Worm (Caenorhabditis elegans) whole organism, L3 larva: ENCODE results near the gene sgk-1.

ENCODE experiments used
- R02D3.7 ChIP-seq: fragments of 150-350 bp; optimal IDR thresholded peaks from 2 replicates; lab custom pipeline; 2014; ENCODE audit warnings: missing biosample characterization, missing genetic modification characterization
- aly-2 ChIP-seq: fragments of 150-350 bp; optimal IDR thresholded peaks from 2 replicates; lab custom pipeline; 2014; ENCODE audit warnings: missing biosample characterization, missing genetic modification characterization
- ceh-16 ChIP-seq: sonication (generic microtip); optimal IDR thresholded peaks from 2 replicates; lab custom pipeline; 2017; ENCODE audit warnings: missing biosample characterization, missing genetic modification characterization
- ceh-28 ChIP-seq: fragments of 150-350 bp; optimal IDR thresholded peaks from 2 replicates; lab custom pipeline; 2014; ENCODE audit warnings: missing biosample characterization, missing genetic modification reagents, missing genetic modification characterization
- ceh-9 ChIP-seq: sonication (generic microtip); optimal IDR thresholded peaks from 2 replicates; lab custom pipeline; 2018; ENCODE audit warnings: missing biosample characterization, missing genetic modification characterization
- egl-27 ChIP-seq: sonication (generic microtip); optimal IDR thresholded peaks from 4 replicates; lab custom pipeline; 2017; ENCODE audit warnings: missing biosample characterization, missing genetic modification reagents, missing genetic modification characterization
- egl-5 ChIP-seq: fragments of 150-350 bp; optimal IDR thresholded peaks from 2 replicates; lab custom pipeline; 2017; ENCODE audit warnings: missing biosample characterization, missing genetic modification reagents, missing genetic modification characterization, inconsistent platforms
- elt-1 ChIP-seq: fragments of 150-350 bp; optimal IDR thresholded peaks from 2 replicates; lab custom pipeline; 2014; ENCODE audit warnings: missing biosample characterization, missing genetic modification characterization
- elt-2 ChIP-seq: sonication (generic microtip); optimal IDR thresholded peaks from 2 replicates; lab custom pipeline; 2016; ENCODE audit warnings: missing genetic modification reagents, mild to moderate bottlenecking, missing genetic modification characterization, missing compliant biosample characterization
- elt-3 ChIP-seq, 3 experiments: fragments of 150-350 bp in 1 of 3; sonication (generic microtip) in 2 of 3; optimal IDR thresholded peaks; 2 replicates in 2 of 3; 4 replicates in 1 of 3; lab custom pipeline; 2014 to 2017; ENCODE audit warnings: missing biosample characterization in 3 of 3, missing genetic modification characterization in 3 of 3
- eor-1 ChIP-seq, 2 experiments: fragments of 150-350 bp; optimal IDR thresholded peaks; 2 replicates each; lab custom pipeline; 2014 to 2018; ENCODE audit warnings: missing biosample characterization in 2 of 2, missing genetic modification characterization in 2 of 2
- fkh-10 ChIP-seq: sonication (generic microtip); optimal IDR thresholded peaks from 2 replicates; lab custom pipeline; 2017; ENCODE audit warnings: missing biosample characterization, missing genetic modification reagents, missing genetic modification characterization
- fkh-2 ChIP-seq: fragments of 150-350 bp; optimal IDR thresholded peaks from 2 replicates; lab custom pipeline; 2014; ENCODE audit warnings: missing biosample characterization, missing genetic modification reagents, missing genetic modification characterization
- fos-1 ChIP-seq: fragments of 150-350 bp; optimal IDR thresholded peaks from 2 replicates; lab custom pipeline; 2014; ENCODE audit warnings: missing biosample characterization, missing genetic modification characterization
- hmg-11 ChIP-seq: sonication (generic microtip); optimal IDR thresholded peaks from 2 replicates; lab custom pipeline; 2016; ENCODE audit warnings: missing genetic modification characterization, missing compliant biosample characterization
- jun-1 ChIP-seq: fragments of 150-350 bp; optimal IDR thresholded peaks from 2 replicates; lab custom pipeline; 2014; ENCODE audit warnings: missing biosample characterization, missing genetic modification reagents, missing genetic modification characterization
- lin-15B ChIP-seq: fragments of 150-350 bp; optimal IDR thresholded peaks from 2 replicates; lab custom pipeline; 2014; ENCODE audit warnings: missing biosample characterization, missing genetic modification characterization
- lin-39 ChIP-seq: fragments of 150-350 bp; optimal IDR thresholded peaks from 2 replicates; lab custom pipeline; 2018; ENCODE audit warnings: missing biosample characterization, missing genetic modification reagents, missing genetic modification characterization
- lsy-12 ChIP-seq: sonication (generic microtip); optimal IDR thresholded peaks from 2 replicates; lab custom pipeline; 2016; ENCODE audit warnings: mild to moderate bottlenecking, missing genetic modification characterization, missing compliant biosample characterization
- mdl-1 ChIP-seq: fragments of 150-350 bp; optimal IDR thresholded peaks from 2 replicates; lab custom pipeline; 2014; ENCODE audit warnings: missing biosample characterization, missing genetic modification characterization
- mml-1 ChIP-seq: fragments of 150-350 bp; sonication (generic microtip); optimal IDR thresholded peaks from 3 replicates; lab custom pipeline; 2014; ENCODE audit warnings: missing biosample characterization, missing genetic modification characterization
- nfya-1 ChIP-seq: sonication (generic microtip); optimal IDR thresholded peaks from 2 replicates; lab custom pipeline; 2017; ENCODE audit warnings: missing genetic modification characterization, mild to moderate bottlenecking, missing compliant biosample characterization, antibody characterized with exemption, moderate library complexity; ENCODE audit not compliant: insufficient read depth
- nhr-12 ChIP-seq: fragments of 150-350 bp; optimal IDR thresholded peaks from 2 replicates; lab custom pipeline; 2014; ENCODE audit warnings: missing biosample characterization, missing genetic modification characterization
- nhr-23 ChIP-seq: fragments of 150-350 bp; optimal IDR thresholded peaks from 2 replicates; lab custom pipeline; 2014; ENCODE audit warnings: missing biosample characterization, missing genetic modification reagents, missing genetic modification characterization
- nhr-237 ChIP-seq: fragments of 150-350 bp; optimal IDR thresholded peaks from 2 replicates; lab custom pipeline; 2014; ENCODE audit warnings: missing biosample characterization, missing genetic modification characterization
- nhr-28 ChIP-seq: fragments of 150-350 bp; optimal IDR thresholded peaks from 2 replicates; lab custom pipeline; 2014; ENCODE audit warnings: missing biosample characterization, missing genetic modification characterization
- nhr-43 ChIP-seq: sonication (generic microtip); optimal IDR thresholded peaks from 2 replicates; lab custom pipeline; 2016; ENCODE audit warnings: mild to moderate bottlenecking, missing genetic modification characterization, missing compliant biosample characterization; ENCODE audit not compliant: poor library complexity, severe bottlenecking
- nhr-67 ChIP-seq: fragments of 150-350 bp; optimal IDR thresholded peaks from 2 replicates; lab custom pipeline; 2014; ENCODE audit warnings: missing biosample characterization, missing genetic modification characterization
- nhr-76 ChIP-seq: fragments of 150-350 bp; sonication (generic microtip); optimal IDR thresholded peaks from 5 replicates; lab custom pipeline; 2014; ENCODE audit warnings: missing biosample characterization, missing genetic modification characterization
- nhr-77 ChIP-seq: fragments of 150-350 bp; optimal IDR thresholded peaks from 2 replicates; lab custom pipeline; 2014; ENCODE audit warnings: missing biosample characterization, missing genetic modification characterization
- pqm-1 ChIP-seq: fragments of 150-350 bp; optimal IDR thresholded peaks from 2 replicates; lab custom pipeline; 2017; ENCODE audit warnings: missing biosample characterization, missing genetic modification characterization, inconsistent platforms
- sea-2 ChIP-seq: fragments of 150-350 bp; sonication (generic microtip); optimal IDR thresholded peaks from 4 replicates; lab custom pipeline; 2014; ENCODE audit warnings: missing biosample characterization, missing genetic modification reagents, missing genetic modification characterization
- skn-1 ChIP-seq: fragments of 150-350 bp; optimal IDR thresholded peaks from 2 replicates; lab custom pipeline; 2014; ENCODE audit warnings: missing biosample characterization, missing genetic modification characterization
- tbx-2 ChIP-seq: sonication (generic microtip); optimal IDR thresholded peaks from 2 replicates; lab custom pipeline; 2016; ENCODE audit warnings: mild to moderate bottlenecking, missing genetic modification characterization, missing compliant biosample characterization
- unc-39 ChIP-seq: sonication (generic microtip); optimal IDR thresholded peaks from 4 replicates; lab custom pipeline; 2017; ENCODE audit warnings: missing biosample characterization, missing genetic modification characterization
- unc-62 ChIP-seq: fragments of 150-350 bp; sonication (generic microtip); optimal IDR thresholded peaks from 4 replicates; lab custom pipeline; 2014; ENCODE audit warnings: missing biosample characterization, missing genetic modification reagents, missing genetic modification characterization
- zag-1 ChIP-seq: fragments of 150-350 bp; optimal IDR thresholded peaks from 2 replicates; lab custom pipeline; 2014; ENCODE audit warnings: missing biosample characterization, missing genetic modification characterization

Gene sgk-1

DNA sequence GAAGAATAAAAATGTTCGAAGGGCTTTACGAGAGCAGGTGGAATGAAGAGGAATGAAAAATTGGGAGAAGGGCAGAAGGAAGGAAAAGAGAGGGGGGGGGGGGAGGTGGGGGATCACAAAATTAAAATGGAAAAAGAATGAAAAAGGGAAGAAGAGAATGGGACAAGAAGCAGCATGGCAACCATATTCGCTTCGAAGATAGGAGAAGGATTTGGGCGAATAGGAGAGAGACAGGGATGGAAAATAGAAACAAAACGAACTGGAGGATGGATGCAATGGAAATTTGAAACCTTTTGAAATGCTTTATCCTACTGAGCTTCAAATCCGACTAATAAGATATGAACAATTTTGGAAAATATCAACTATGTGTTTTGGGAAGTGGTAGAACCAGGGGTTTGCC is 11.2 kb downstream of the sgk-1 start, which contains the start of gene W10G6.6:
Gene W10G6.6, minus strand, starts transcription at position 101 of the 400 bp plus-strand sequence.
- TF ChIP-seq ceh-9 (tag; lab: Kevin White, UChicago) (no peak), unc-62 (GFP tag; lab: Kevin White, UChicago) (no peak), unc-39 (no peak), egl-27 (tag; lab: Kevin White, UChicago) (no peak), skn-1 (tag; lab: Kevin White, UChicago) (no peak)

DNA sequence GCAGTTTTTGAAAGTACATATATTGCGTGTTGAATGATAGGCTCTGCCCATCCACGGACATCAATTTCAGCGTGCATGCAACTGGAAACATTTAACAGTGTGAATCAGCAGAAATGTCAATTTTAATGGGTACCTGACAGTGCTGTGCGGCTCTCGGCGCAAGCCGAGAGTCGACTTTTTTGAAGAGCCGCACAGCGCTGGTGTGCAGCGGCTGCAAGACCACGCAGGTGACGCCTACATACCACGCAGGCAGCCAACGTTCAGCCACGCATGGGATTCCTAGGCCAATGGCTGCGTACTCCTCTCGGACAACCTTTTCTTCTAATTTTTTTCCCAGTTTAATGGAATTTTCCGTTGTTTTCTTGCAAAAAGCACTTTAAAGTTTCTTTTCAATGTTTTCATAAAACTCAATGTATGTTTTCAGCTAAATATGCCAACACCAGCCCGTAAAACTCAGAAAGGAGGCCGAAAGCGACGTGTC is 17.1 kb downstream of the sgk-1 start, which contains the start of gene W10G6.1:
Gene W10G6.1, plus strand, starts transcription at position 431 of the 481 bp plus-strand sequence.
- TF ChIP-seq elt-1 (no peak), mml-1 (tag; lab: Kevin White, UChicago) (no peak), nfya-1 (tag; lab: Kevin White, UChicago) (no peak), eor-1 (tag; optimal IDR thresholded peaks at IDR 0.05; lab: Kevin White, UChicago) (no peak), elt-2 (tag; lab: Kevin White, UChicago) (no peak), zag-1 (tag; lab: Kevin White, UChicago) (no peak), fkh-2 (no peak), mdl-1 (no peak), nhr-77 (tag; lab: Kevin White, UChicago) (no peak), egl-5 (tag; lab: Kevin White, UChicago) (no peak), nhr-237 (no peak), lin-15B (tag; lab: Kevin White, UChicago) (no peak), fkh-10 (GFP tag; lab: Kevin White, UChicago) (no peak), skn-1 (tag; lab: Kevin White, UChicago) (no peak), ceh-28 (tag; lab: Kevin White, UChicago) (no peak)

- no peak for TF ChIP-seq sea-2 (GFP tag; lab: Kevin White, UChicago)
- no peak for TF ChIP-seq nhr-28 (tag; lab: Kevin White, UChicago)
- no peak for TF ChIP-seq fkh-2
- TF ChIP-seq tbx-2 (tag; lab: Kevin White, UChicago) = no peak
- TF ChIP-seq ceh-16 (tag; lab: Kevin White, UChicago) = no peak
- TF ChIP-seq nhr-67 (tag; lab: Kevin White, UChicago) = no peak
- no peak for TF ChIP-seq pqm-1 (tag; lab: Kevin White, UChicago)
These were observed 18.8 kb downstream of the sgk-1 start for ce11 chrX:16243129-16243528.

DNA sequence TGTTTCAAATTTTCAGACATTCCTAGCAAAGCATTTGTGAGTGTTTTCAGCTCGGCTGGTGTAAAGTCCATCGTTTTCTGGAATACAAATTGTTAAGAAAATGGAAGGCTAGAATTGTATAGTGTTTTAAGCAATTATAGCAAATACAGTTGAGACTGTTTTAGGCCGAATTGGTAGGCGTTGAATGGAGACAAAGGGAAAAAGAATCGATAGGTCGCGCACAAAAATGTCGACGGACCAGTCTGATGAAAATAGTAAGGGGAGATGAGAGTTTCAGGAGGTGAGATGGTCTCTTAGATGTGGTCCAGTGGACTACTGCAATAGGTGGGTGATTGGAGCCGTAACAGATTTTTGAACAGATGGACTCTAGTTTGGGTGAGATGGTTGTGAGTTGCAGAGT is 21.3 kb downstream of the sgk-1 start:
- no peak for TF ChIP-seq nhr-67 (tag; lab: Kevin White, UChicago)
- no peak for TF ChIP-seq elt-1
- TF ChIP-seq nhr-237 = no peak
- no peak for TF ChIP-seq fos-1 (tag; lab: Kevin White, UChicago)
- no peak for TF ChIP-seq nhr-12 (tag; lab: Kevin White, UChicago)
- TF ChIP-seq elt-3 (tag; optimal IDR thresholded peaks at IDR 0.05; lab: Kevin White, UChicago) = no peak
- TF ChIP-seq fkh-2 = no peak
- no peak for TF ChIP-seq hmg-11 (tag; lab: Kevin White, UChicago)
- no peak for TF ChIP-seq nhr-77 (tag; lab: Kevin White, UChicago)
- no peak for TF ChIP-seq lin-39 (tag; lab: Kevin White, UChicago)
- no peak for TF ChIP-seq nhr-43 (tag; lab: Kevin White, UChicago)
- no peak for TF ChIP-seq aly-2 (tag; lab: Kevin White, UChicago)
- no peak for TF ChIP-seq mdl-1
- no peak for TF ChIP-seq unc-39
- TF ChIP-seq nhr-76 (tag; lab: Kevin White, UChicago) = no peak
- TF ChIP-seq ceh-28 (tag; lab: Kevin White, UChicago) = no peak
- TF ChIP-seq nhr-23 (tag; lab: Kevin White, UChicago) = no peak
- TF ChIP-seq nhr-28 (tag; lab: Kevin White, UChicago) = no peak
- no peak for TF ChIP-seq mml-1 (tag; lab: Kevin White, UChicago)

DNA sequence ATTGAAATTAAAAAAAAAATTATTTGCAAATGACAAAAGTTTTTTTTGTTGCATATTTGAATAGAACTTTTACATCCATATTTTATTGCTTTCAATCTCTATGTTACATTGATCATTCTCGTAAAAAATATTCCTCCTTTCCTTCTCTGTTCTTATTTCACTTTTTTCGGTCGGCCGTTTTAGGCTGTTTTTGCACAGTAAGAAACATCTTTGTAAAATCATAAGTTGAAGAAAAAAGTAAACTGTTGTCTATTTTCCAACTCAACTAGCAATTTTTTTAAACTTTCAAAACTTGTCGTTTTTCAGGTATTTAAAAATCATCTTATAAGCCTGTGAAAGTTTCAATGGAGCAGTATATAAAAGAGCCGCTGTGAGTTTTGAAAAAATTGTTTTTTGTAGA is 33.3 kb downstream of the sgk-1 start, which contains the start of gene F23A7.5:
Gene F23A7.5, plus strand, starts transcription at position 301 of the 400 bp plus-strand sequence.
- TF ChIP-seq fkh-10 (GFP tag; lab: Kevin White, UChicago) (no peak), egl-27 (tag; lab: Kevin White, UChicago) (no peak), lsy-12 (tag; lab: Kevin White, UChicago) (no peak), mml-1 (tag; lab: Kevin White, UChicago) (no peak), mdl-1 (no peak), nhr-76 (tag; lab: Kevin White, UChicago) (no peak), elt-3 (tag; optimal IDR thresholded peaks at IDR 0.05; lab: Kevin White, UChicago) (no peak), R02D3.7 (tag; lab: Kevin White, UChicago) (no peak), jun-1 (tag; lab: Kevin White, UChicago) (no peak), lin-15B (tag; lab: Kevin White, UChicago) (no peak), nhr-67 (tag; lab: Kevin White, UChicago) (no peak), elt-1 (no peak)
